Worm (Caenorhabditis elegans): ENCODE results near the gene lst-4.
A peak's percentile ranks its signal among the peaks of the same experiment; 100 is the strongest.

DNA sequence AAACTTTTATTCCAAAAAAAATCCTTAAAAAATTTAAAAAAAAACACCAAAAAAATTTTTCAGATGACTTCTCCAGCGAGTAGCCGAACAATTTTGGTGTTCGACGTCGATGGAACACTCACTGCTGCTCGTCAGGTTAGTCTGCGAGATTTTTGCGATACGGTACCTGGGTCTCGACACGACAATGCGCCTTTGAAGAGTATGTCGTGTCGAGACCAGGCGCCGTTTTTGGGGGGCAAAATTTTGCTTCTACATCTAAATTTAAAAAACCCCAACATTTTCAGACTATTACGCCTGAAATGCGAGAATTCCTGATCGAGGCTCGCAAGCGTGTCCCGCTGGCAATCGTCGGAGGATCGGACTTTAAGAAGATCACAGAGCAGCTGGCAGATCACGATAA lies 13.8 kb upstream of the lst-4 start, which contains the start of gene F52B11.2:
- TF ChIP-seq ama-1 (optimal IDR thresholded peaks at IDR 0.05), result peak; percentile 37
- no peak for TF ChIP-seq ets-7 (tag; optimal IDR thresholded peaks at IDR 0.05)
- TF ChIP-seq F13C5.2 (tag; optimal IDR thresholded peaks at IDR 0.05), result no peak
- no peak for TF ChIP-seq hnd-1 (tag; optimal IDR thresholded peaks at IDR 0.05)
- TF ChIP-seq tbx-11 (GFP tag; IDR thresholded peaks at IDR 0.05), result no peak
